Worm (Caenorhabditis elegans) whole organism, early embryonic: Measurements from ENCODE around the gene R09H3.3.
"Not testable (repeated sequence)": the region's sequence is repeated elsewhere in the genome, so short reads cannot be mapped to it uniquely, and the experiment has no call there.

Experiments used
- B0310.2 ChIP-seq: sonication (generic microtip); optimal IDR thresholded peaks from 2 replicates; lab custom pipeline; 2016; ENCODE audit warnings: mild to moderate bottlenecking, missing genetic modification characterization, missing compliant biosample characterization
- F13C5.2 ChIP-seq: sonication (generic microtip); optimal IDR thresholded peaks from 2 replicates; lab custom pipeline; 2017; ENCODE audit warnings: mild to moderate bottlenecking, missing genetic modification characterization, inconsistent platforms, missing compliant biosample characterization
- aly-1 ChIP-seq: sonication (generic microtip); optimal IDR thresholded peaks from 2 replicates; lab custom pipeline; 2016; ENCODE audit warnings: missing genetic modification characterization, missing compliant biosample characterization
- ama-1 ChIP-seq: fragments of 150-350 bp; optimal IDR thresholded peaks from 2 replicates; lab custom pipeline; 2014
- ceh-13 ChIP-seq: fragments of 200-800 bp; sonication (Bioruptor generic); optimal IDR thresholded peaks from 2 replicates; lab custom pipeline; 2018; ENCODE audit warnings: mild to moderate bottlenecking, missing genetic modification characterization, missing compliant biosample characterization
- ceh-36 ChIP-seq: sonication (generic microtip); optimal IDR thresholded peaks from 2 replicates; lab custom pipeline; 2016; ENCODE audit warnings: missing genetic modification characterization, inconsistent platforms, missing compliant biosample characterization
- ets-7 ChIP-seq: sonication (generic microtip); optimal IDR thresholded peaks from 2 replicates; lab custom pipeline; 2016; ENCODE audit warnings: missing genotype, missing genetic modification characterization, missing compliant biosample characterization
- flt-1 ChIP-seq: fragments of 200-800 bp; sonication (Bioruptor generic); IDR thresholded peaks from 2 replicates; pipeline ENCODE4 v1.3.6; 2022; ENCODE audit warnings: missing genetic modification characterization, missing compliant biosample characterization
- hmbx-1 ChIP-seq: sonication (generic microtip); optimal IDR thresholded peaks from 2 replicates; lab custom pipeline; 2016; ENCODE audit warnings: mild to moderate bottlenecking, missing genetic modification characterization, missing compliant biosample characterization
- hmg-4 ChIP-seq: fragments of 200-800 bp; sonication (Bioruptor generic); optimal IDR thresholded peaks from 2 replicates; lab custom pipeline; 2018; ENCODE audit warnings: mild to moderate bottlenecking, missing genetic modification characterization, missing compliant biosample characterization
- hnd-1 ChIP-seq: sonication (generic microtip); optimal IDR thresholded peaks from 2 replicates; lab custom pipeline; 2016; ENCODE audit warnings: missing genetic modification characterization, missing compliant biosample characterization
- pes-1 ChIP-seq: fragments of 200-800 bp; sonication (Bioruptor generic); IDR thresholded peaks from 2 replicates; pipeline ENCODE4 v1.3.6; 2022; ENCODE audit warnings: missing genetic modification reagents, missing genetic modification characterization, missing compliant biosample characterization
- scrt-1 ChIP-seq: fragments of 200-800 bp; sonication (Bioruptor generic); IDR thresholded peaks from 2 replicates; pipeline ENCODE4 v1.3.6; 2022; ENCODE audit warnings: missing genetic modification characterization, missing compliant biosample characterization
- sea-1 ChIP-seq: fragments of 200-800 bp; sonication (Bioruptor generic); conservative IDR thresholded peaks from 2 replicates; pipeline ENCODE4 v1.3.6; 2022; ENCODE audit warnings: missing genetic modification characterization, missing compliant biosample characterization
- tbx-11 ChIP-seq: fragments of 200-800 bp; sonication (Bioruptor generic); IDR thresholded peaks from 2 replicates; pipeline ENCODE4 v1.3.6; 2022; ENCODE audit warnings: missing genetic modification characterization, missing compliant biosample characterization
- tbx-37 ChIP-seq: fragments of 200-800 bp; sonication (Bioruptor generic); conservative IDR thresholded peaks from 2 replicates; pipeline ENCODE4 v1.3.6; 2022; ENCODE audit warnings: missing genetic modification reagents, missing genetic modification characterization, missing compliant biosample characterization
- tra-4 ChIP-seq: sonication (generic microtip); optimal IDR thresholded peaks from 2 replicates; lab custom pipeline; 2017; ENCODE audit warnings: missing genetic modification characterization, missing compliant biosample characterization

Gene R09H3.3

ce11 chrX:1668748-1669147 lies at the start of gene R09H3.3:
Gene R09H3.3 (minus strand): TSS chrX:1668848.
- no peak for TF ChIP-seq tbx-37 (GFP tag; lab: Robert Waterston, UW)
- TF ChIP-seq F13C5.2 (tag; lab: Kevin White, UChicago) = no peak
- TF ChIP-seq tra-4 (tag; lab: Kevin White, UChicago) = no peak
- TF ChIP-seq flt-1 (GFP tag; lab: Robert Waterston, UW) = no peak
- TF ChIP-seq scrt-1 (GFP tag; lab: Robert Waterston, UW) = no peak
- TF ChIP-seq ets-7 = no peak
- TF ChIP-seq tbx-11 = no peak

- TF ChIP-seq flt-1 (GFP tag; lab: Robert Waterston, UW) (no peak), hnd-1 (tag; lab: Kevin White, UChicago) (no peak), ceh-36 (tag; lab: Kevin White, UChicago) (no peak), ets-7 (no peak), pes-1 (GFP tag; lab: Robert Waterston, UW) (no peak), ceh-13 (GFP tag; lab: Kevin White, UChicago) (no peak), F13C5.2 (tag; lab: Kevin White, UChicago) (no peak), sea-1 (GFP tag; lab: Robert Waterston, UW) (no peak), tbx-37 (GFP tag; lab: Robert Waterston, UW) (no peak), scrt-1 (GFP tag; lab: Robert Waterston, UW) (no peak), hmbx-1 (tag; lab: Kevin White, UChicago) (no peak), aly-1 (tag; lab: Kevin White, UChicago) (no peak), B0310.2 (tag; lab: Kevin White, UChicago) (no peak), hmg-4 (GFP tag; lab: Kevin White, UChicago) (no peak), tra-4 (tag; lab: Kevin White, UChicago) (no peak), ama-1 (lab: Kevin White, UChicago) (no peak), tbx-11 (no peak)
Measured at ce11 chrX:1712538-1712937, 43.9 kb upstream of the R09H3.3 start, which contains the start of gene fbxa-52. Gene fbxa-52 (minus strand): TSS chrX:1712638.

- TF ChIP-seq tra-4 (tag; lab: Kevin White, UChicago) = no peak
- no peak for TF ChIP-seq B0310.2 (tag; lab: Kevin White, UChicago)
Measured at ce11 chrX:1706538-1706937, 37.9 kb upstream of the R09H3.3 start, which contains the start of gene F07G6.5. Gene F07G6.5 (minus strand): TSS chrX:1706638.

ce11 chrX:1703840-1704239 lies 35.2 kb upstream of the R09H3.3 start, which contains the start of gene C36C9.5:
Gene C36C9.5 (minus strand): TSS chrX:1703940.
- TF ChIP-seq scrt-1 (GFP tag; lab: Robert Waterston, UW) (no peak), ama-1 (lab: Kevin White, UChicago) (no peak), hnd-1 (tag; lab: Kevin White, UChicago) (no peak), pes-1 (GFP tag; lab: Robert Waterston, UW) (no peak), ceh-13 (GFP tag; lab: Kevin White, UChicago) (no peak), sea-1 (GFP tag; lab: Robert Waterston, UW) (no peak), flt-1 (GFP tag; lab: Robert Waterston, UW) (no peak), tbx-11 (no peak), hmg-4 (GFP tag; lab: Kevin White, UChicago) (no peak), F13C5.2 (tag; lab: Kevin White, UChicago) (no peak), ceh-36 (tag; lab: Kevin White, UChicago) (no peak), tra-4 (tag; lab: Kevin White, UChicago) (no peak), B0310.2 (tag; lab: Kevin White, UChicago) (no peak), tbx-37 (GFP tag; lab: Robert Waterston, UW) (no peak), hmbx-1 (tag; lab: Kevin White, UChicago) (no peak), ets-7 (no peak), aly-1 (tag; lab: Kevin White, UChicago) (no peak)

ce11 chrX:1703049-1703448 lies 34.4 kb upstream of the R09H3.3 start:
- TF ChIP-seq hmbx-1 (tag; lab: Kevin White, UChicago) (no peak), B0310.2 (tag; lab: Kevin White, UChicago) (no peak), ceh-36 (tag; lab: Kevin White, UChicago) (no peak), sea-1 (GFP tag; lab: Robert Waterston, UW) (no peak), tbx-11 (no peak), ama-1 (lab: Kevin White, UChicago) (no peak), scrt-1 (GFP tag; lab: Robert Waterston, UW) (no peak), aly-1 (tag; lab: Kevin White, UChicago) (no peak), F13C5.2 (tag; lab: Kevin White, UChicago) (no peak), ets-7 (no peak), hnd-1 (tag; lab: Kevin White, UChicago) (no peak), flt-1 (GFP tag; lab: Robert Waterston, UW) (no peak), pes-1 (GFP tag; lab: Robert Waterston, UW) (no peak), hmg-4 (GFP tag; lab: Kevin White, UChicago) (no peak), ceh-13 (GFP tag; lab: Kevin White, UChicago) (no peak), tra-4 (tag; lab: Kevin White, UChicago) (no peak), tbx-37 (GFP tag; lab: Robert Waterston, UW) (no peak)

- TF ChIP-seq scrt-1 (GFP tag; lab: Robert Waterston, UW) (no peak), ceh-13 (GFP tag; lab: Kevin White, UChicago) (no peak), pes-1 (GFP tag; lab: Robert Waterston, UW) (no peak)
Measured at ce11 chrX:1698476-1698875, 29.8 kb upstream of the R09H3.3 start.

- not testable (repeated sequence) for TF ChIP-seq ceh-36 (tag; lab: Kevin White, UChicago); hnd-1 (tag; lab: Kevin White, UChicago); scrt-1 (GFP tag; lab: Robert Waterston, UW)
Measured at ce11 chrX:1696879-1697278, 28.2 kb upstream of the R09H3.3 start, which contains the start of gene C36C9.4. Gene C36C9.4 (minus strand): TSS chrX:1696979.
